Worm (Caenorhabditis elegans): ENCODE results near the gene ZK813.3.

DNA sequence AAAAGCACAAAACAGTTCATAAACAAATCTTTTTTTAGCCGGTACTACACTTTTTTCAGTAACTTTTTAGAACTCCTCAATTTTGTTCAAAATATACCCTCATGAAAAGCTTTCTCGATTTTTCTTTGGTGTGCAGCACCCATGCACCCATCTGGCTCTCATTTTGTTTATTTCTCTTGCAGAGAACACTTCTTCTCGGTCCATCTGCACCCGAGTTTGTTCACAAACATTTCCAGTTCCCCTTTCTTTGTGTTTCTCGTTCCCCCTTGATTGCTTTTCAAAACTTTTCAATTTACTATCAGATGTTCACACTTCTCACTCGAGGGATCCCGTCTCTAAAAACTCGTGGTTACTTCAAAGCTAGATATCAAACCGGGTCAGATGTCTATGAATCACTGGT, 48.1 kb upstream of the ZK813.3 start, which contains the start of gene slcf-2:
- TF ChIP-seq unc-120 (tag; optimal IDR thresholded peaks at IDR 0.05; ENCODE audit: poor library complexity, severe bottlenecking) (no peak), mls-2 (tag; optimal IDR thresholded peaks at IDR 0.05) (no peak), ztf-11 (tag; optimal IDR thresholded peaks at IDR 0.05) (no peak), mep-1 (tag; optimal IDR thresholded peaks at IDR 0.05) (no peak), nhr-12 (tag; optimal IDR thresholded peaks at IDR 0.05) (no peak), cnd-1 (tag; optimal IDR thresholded peaks at IDR 0.05) (no peak), mab-5 (tag; optimal IDR thresholded peaks at IDR 0.05) (no peak), nhr-237 (tag; optimal IDR thresholded peaks at IDR 0.05) (no peak)

Measured in whole organism, mixed stage, embryonic.